Worm (Caenorhabditis elegans): ENCODE measurements around the gene R193.1.
A peak's percentile ranks its signal among the peaks of the same experiment; 100 is the strongest.

DNA sequence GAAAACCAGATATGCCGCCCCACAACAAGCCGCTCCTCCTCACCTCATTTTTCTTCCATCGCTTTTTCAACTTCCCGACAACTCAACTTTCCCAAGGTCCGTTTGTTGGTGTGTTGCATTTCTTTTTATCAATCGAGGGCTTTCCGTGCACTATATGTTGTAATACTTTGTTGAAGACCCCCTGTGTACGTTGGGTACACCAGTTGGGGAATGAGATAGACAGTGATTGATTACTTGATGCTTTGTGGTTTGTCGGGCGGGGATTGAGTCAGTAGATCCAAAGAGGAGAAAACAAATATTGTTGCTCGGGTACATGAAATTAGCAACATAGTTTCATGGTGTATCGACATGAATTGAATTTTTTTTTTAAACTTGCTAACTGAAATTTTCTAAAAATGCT lies 45.9 kb upstream of the R193.1 start:
- TF ChIP-seq unc-62 (GFP tag; optimal IDR thresholded peaks at IDR 0.05) (no peak), nhr-10 (tag; optimal IDR thresholded peaks at IDR 0.05) (no peak), ceh-16 (tag; optimal IDR thresholded peaks at IDR 0.05) (no peak), lin-13 (GFP tag; optimal IDR thresholded peaks at IDR 0.05) (no peak), lsy-2 (tag; optimal IDR thresholded peaks at IDR 0.05) (peak in 1 of 2 experiments; percentile 6)
